Worm (Caenorhabditis elegans) whole organism, young adult: ENCODE data around the gene K05D4.9.

Experiments
- C17E4.6 ChIP-seq: fragments of 200-800 bp; sonication (Bioruptor generic); IDR thresholded peaks from 2 replicates; pipeline ENCODE4 v1.3.6; 2022; ENCODE audit warnings: missing genetic modification reagents, missing genetic modification characterization, missing compliant biosample characterization
- F10E7.11 ChIP-seq: sonication (generic microtip); optimal IDR thresholded peaks from 2 replicates; lab custom pipeline; 2017; ENCODE audit warnings: mild to moderate bottlenecking, missing genetic modification characterization, moderate library complexity, missing compliant biosample characterization
- F37B4.10 ChIP-seq: fragments of 200-800 bp; sonication (Bioruptor generic); IDR thresholded peaks from 2 replicates; pipeline ENCODE4 v1.3.6; 2022; ENCODE audit warnings: missing genetic modification characterization, missing compliant biosample characterization
- F39B2.1 ChIP-seq: fragments of 200-800 bp; sonication (Bioruptor generic); IDR thresholded peaks from 2 replicates; pipeline ENCODE4 v1.3.6; 2022; ENCODE audit warnings: missing genetic modification reagents, missing genetic modification characterization, missing compliant biosample characterization
- F55B11.4 ChIP-seq: sonication (generic microtip); optimal IDR thresholded peaks from 2 replicates; lab custom pipeline; 2016; ENCODE audit warnings: missing compliant biosample characterization, missing genetic modification characterization, borderline replicate concordance; ENCODE audit not compliant: insufficient read depth
- T07F8.4 ChIP-seq: sonication (generic microtip); optimal IDR thresholded peaks from 2 replicates; lab custom pipeline; 2016; ENCODE audit warnings: mild to moderate bottlenecking, missing genetic modification characterization, moderate library complexity, missing compliant biosample characterization
- Y67H2A.10 ChIP-seq: fragments of 200-800 bp; sonication (Bioruptor generic); conservative IDR thresholded peaks from 2 replicates; pipeline ENCODE4 v1.3.6; 2022; ENCODE audit warnings: missing genetic modification reagents, missing genetic modification characterization, missing compliant biosample characterization
- ama-1 ChIP-seq, 3 experiments: fragments of 150-350 bp in 1 of 3; sonication (generic microtip) in 2 of 3; optimal IDR thresholded peaks; 2 replicates each; lab custom pipeline; 2014 to 2018; ENCODE audit warnings: missing biosample characterization in 2 of 3, missing genetic modification characterization in 2 of 3, missing genetic modification reagents in 2 of 3
- aptf-3 ChIP-seq: fragments of 200-800 bp; sonication (Bioruptor generic); IDR thresholded peaks from 2 replicates; pipeline ENCODE4 v1.3.6; 2022; ENCODE audit warnings: missing genetic modification characterization, missing compliant biosample characterization
- attf-3 ChIP-seq: fragments of 200-800 bp; sonication (Bioruptor generic); conservative IDR thresholded peaks from 2 replicates; pipeline ENCODE4 v1.3.6; 2022; ENCODE audit warnings: missing genetic modification reagents, missing genetic modification characterization, missing compliant biosample characterization
- ceh-27 ChIP-seq: fragments of 200-800 bp; sonication (Bioruptor generic); optimal IDR thresholded peaks from 2 replicates; lab custom pipeline; 2018; ENCODE audit warnings: mild to moderate bottlenecking, missing genetic modification characterization, moderate library complexity, missing compliant biosample characterization
- ceh-91 ChIP-seq: fragments of 200-800 bp; sonication (Bioruptor generic); IDR thresholded peaks from 2 replicates; pipeline ENCODE4 v1.3.6; 2022; ENCODE audit warnings: missing genetic modification reagents, missing genetic modification characterization, missing compliant biosample characterization
- dox-1 ChIP-seq: fragments of 200-800 bp; sonication (Bioruptor generic); IDR thresholded peaks from 2 replicates; pipeline ENCODE4 v1.3.6; 2022; ENCODE audit warnings: missing genetic modification reagents, missing genetic modification characterization, missing compliant biosample characterization
- dpl-1 ChIP-seq: fragments of 150-350 bp; optimal IDR thresholded peaks from 2 replicates; lab custom pipeline; 2014; ENCODE audit warnings: missing biosample characterization, missing genetic modification reagents, missing genetic modification characterization
- egl-18 ChIP-seq: fragments of 200-800 bp; sonication (Bioruptor generic); IDR thresholded peaks from 2 replicates; pipeline ENCODE4 v1.3.6; 2022; ENCODE audit warnings: missing genetic modification reagents, missing genetic modification characterization, missing compliant biosample characterization
- ekl-4 ChIP-seq: fragments of 200-800 bp; sonication (Bioruptor generic); IDR thresholded peaks from 2 replicates; pipeline ENCODE4 v1.3.6; 2022; ENCODE audit warnings: missing genetic modification reagents, missing genetic modification characterization, missing compliant biosample characterization
- ets-4 ChIP-seq: fragments of 200-800 bp; sonication (Bioruptor generic); optimal IDR thresholded peaks from 2 replicates; lab custom pipeline; 2018; ENCODE audit warnings: mild to moderate bottlenecking, missing genetic modification characterization, missing compliant biosample characterization
- fkh-3 ChIP-seq: sonication (generic microtip); optimal IDR thresholded peaks from 2 replicates; lab custom pipeline; 2016; ENCODE audit warnings: mild to moderate bottlenecking, missing genetic modification characterization, missing compliant biosample characterization
- gei-17 ChIP-seq: fragments of 200-800 bp; sonication (Bioruptor generic); optimal IDR thresholded peaks from 2 replicates; lab custom pipeline; 2018; ENCODE audit warnings: mild to moderate bottlenecking, missing genetic modification characterization, missing compliant biosample characterization
- hsf-1 ChIP-seq: fragments of 200-800 bp; sonication (Bioruptor generic); IDR thresholded peaks from 2 replicates; pipeline ENCODE4 v1.3.6; 2022; ENCODE audit warnings: missing genetic modification reagents, missing genetic modification characterization, missing compliant biosample characterization
- lin-40 ChIP-seq: sonication (generic microtip); optimal IDR thresholded peaks from 2 replicates; lab custom pipeline; 2016; ENCODE audit warnings: missing genetic modification characterization, mild to moderate bottlenecking, missing compliant biosample characterization, missing genotype, missing genetic modification reagents
- lin-54 ChIP-seq: fragments of 200-800 bp; sonication (Bioruptor generic); optimal IDR thresholded peaks from 2 replicates; lab custom pipeline; 2018; ENCODE audit warnings: mild to moderate bottlenecking, missing genetic modification characterization, missing compliant biosample characterization
- lsy-27 ChIP-seq: sonication (generic microtip); optimal IDR thresholded peaks from 2 replicates; lab custom pipeline; 2017; ENCODE audit warnings: missing genetic modification characterization, mild to moderate bottlenecking, missing compliant biosample characterization, antibody characterized with exemption, missing genotype, borderline replicate concordance; ENCODE audit not compliant: insufficient read depth
- madf-3 ChIP-seq: fragments of 200-800 bp; sonication (Bioruptor generic); IDR thresholded peaks from 2 replicates; pipeline ENCODE4 v1.3.6; 2022; ENCODE audit warnings: missing genetic modification reagents, missing genetic modification characterization, missing compliant biosample characterization
- mes-4 ChIP-seq: sonication (generic microtip); optimal IDR thresholded peaks from 2 replicates; lab custom pipeline; 2016; ENCODE audit warnings: missing genotype, missing genetic modification characterization, missing compliant biosample characterization
- mxl-1 ChIP-seq: sonication (generic microtip); optimal IDR thresholded peaks from 2 replicates; lab custom pipeline; 2016; ENCODE audit warnings: missing genetic modification characterization, missing compliant biosample characterization
- nfya-1 ChIP-seq: sonication (generic microtip); optimal IDR thresholded peaks from 2 replicates; lab custom pipeline; 2017; ENCODE audit warnings: antibody characterized with exemption, missing compliant biosample characterization, missing genetic modification characterization, borderline replicate concordance; ENCODE audit not compliant: insufficient read depth
- nfyb-1 ChIP-seq: fragments of 200-800 bp; sonication (Bioruptor generic); IDR thresholded peaks from 2 replicates; pipeline ENCODE4 v1.3.6; 2022; ENCODE audit warnings: missing genetic modification reagents, missing genetic modification characterization, missing compliant biosample characterization
- nhr-179 ChIP-seq: sonication (generic microtip); optimal IDR thresholded peaks from 2 replicates; lab custom pipeline; 2016; ENCODE audit warnings: mild to moderate bottlenecking, missing genetic modification characterization, missing compliant biosample characterization
- nhr-80 ChIP-seq: sonication (generic microtip); optimal IDR thresholded peaks from 2 replicates; lab custom pipeline; 2016; ENCODE audit warnings: missing genetic modification characterization, missing compliant biosample characterization
- repo-1 ChIP-seq: sonication (generic microtip); optimal IDR thresholded peaks from 2 replicates; lab custom pipeline; 2017; ENCODE audit warnings: mild to moderate bottlenecking, missing genetic modification characterization, missing compliant biosample characterization
- sdz-38 ChIP-seq: sonication (generic microtip); optimal IDR thresholded peaks from 2 replicates; lab custom pipeline; 2016; ENCODE audit warnings: missing genotype, missing genetic modification characterization, missing compliant biosample characterization
- sea-2 ChIP-seq: fragments of 200-800 bp; sonication (Bioruptor generic); IDR thresholded peaks from 2 replicates; pipeline ENCODE4 v1.3.6; 2022; ENCODE audit warnings: missing genetic modification characterization, missing compliant biosample characterization
- snpc-3.4 ChIP-seq: sonication (generic microtip); optimal IDR thresholded peaks from 2 replicates; lab custom pipeline; 2017; ENCODE audit warnings: missing genetic modification characterization, mild to moderate bottlenecking, missing compliant biosample characterization, antibody characterized with exemption, moderate library complexity, missing genotype, missing genetic modification reagents
- snpc-4 ChIP-seq, 5 experiments: fragments of 150-350 bp in 1 of 5; sonication (generic microtip) in 4 of 5; optimal IDR thresholded peaks; 2 replicates each; lab custom pipeline; 2014 to 2018; ENCODE audit warnings: missing genetic modification characterization in 5 of 5, missing biosample characterization in 3 of 5, antibody characterized with exemption in 2 of 5, mild to moderate bottlenecking in 2 of 5, missing compliant biosample characterization in 2 of 5, missing genotype in 2 of 5, moderate library complexity in 2 of 5, missing genetic modification reagents in 1 of 5
- somi-1 ChIP-seq: fragments of 200-800 bp; sonication (Bioruptor generic); optimal IDR thresholded peaks from 2 replicates; lab custom pipeline; 2018; ENCODE audit warnings: mild to moderate bottlenecking, missing genetic modification characterization, missing compliant biosample characterization
- tbp1 ChIP-seq: fragments of 200-800 bp; sonication (Bioruptor generic); optimal IDR thresholded peaks from 2 replicates; lab custom pipeline; 2018; ENCODE audit warnings: mild to moderate bottlenecking, missing genetic modification characterization, missing compliant biosample characterization
- unc-130 ChIP-seq: sonication (generic microtip); optimal IDR thresholded peaks from 2 replicates; lab custom pipeline; 2016; ENCODE audit warnings: missing genetic modification reagents, missing genetic modification characterization, missing compliant biosample characterization
- zfh-2 ChIP-seq: fragments of 200-800 bp; sonication (Bioruptor generic); conservative IDR thresholded peaks from 2 replicates; pipeline ENCODE4 v1.3.6; 2022; ENCODE audit warnings: missing genetic modification reagents, missing genetic modification characterization, missing compliant biosample characterization
- ztf-18 ChIP-seq: sonication (generic microtip); optimal IDR thresholded peaks from 2 replicates; lab custom pipeline; 2016; ENCODE audit warnings: missing genotype, mild to moderate bottlenecking, missing genetic modification characterization, missing compliant biosample characterization

The K05D4.9 gene

ce11 chrV:16180350-16180749, 8.7 kb upstream of the K05D4.9 start, which contains the start of gene str-106:
str-106 (plus strand) TSS chrV:16180650.
- TF ChIP-seq nfya-1 (tag; lab: Kevin White, UChicago) (no peak), unc-130 (GFP tag; lab: Kevin White, UChicago) (no peak)

DNA sequence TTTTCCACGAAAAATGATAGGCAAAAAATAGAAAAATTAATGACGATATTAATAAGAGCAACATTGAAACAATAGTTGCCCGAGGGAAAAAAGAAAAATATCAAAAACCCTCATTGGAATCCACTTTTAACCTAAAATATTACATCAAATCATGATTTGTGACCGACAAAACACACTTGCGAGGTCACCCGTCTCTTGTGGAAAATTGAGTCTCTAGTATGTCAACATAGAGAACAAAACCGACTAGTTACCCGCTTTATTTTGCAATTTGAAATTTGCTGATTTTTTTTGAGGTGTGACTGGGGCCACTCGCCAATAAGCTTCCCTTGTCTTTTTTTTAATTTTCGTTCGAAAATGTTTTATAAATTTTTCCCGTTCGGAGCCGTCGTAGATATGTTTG, 4.1 kb upstream of the K05D4.9 start, which contains the start of gene cyp-33D1:
cyp-33D1 (minus strand) TSS at position 101 of the 400 bp plus-strand sequence.
- TF ChIP-seq mxl-1 (tag; lab: Kevin White, UChicago) = no peak
- TF ChIP-seq Y67H2A.10 (GFP tag; lab: Robert Waterston, UW) = no peak
- TF ChIP-seq F10E7.11 (tag; lab: Kevin White, UChicago) = no peak

ce11 chrV:16175227-16175626, 3.6 kb upstream of the K05D4.9 start:
- TF ChIP-seq zfh-2 = no peak
- no peak for TF ChIP-seq sdz-38
- no peak for TF ChIP-seq madf-3
- peak; percentile 32 for TF ChIP-seq nhr-80 (tag; lab: Kevin White, UChicago)
- no peak for TF ChIP-seq nhr-179
- TF ChIP-seq ets-4 (GFP tag; lab: Kevin White, UChicago) = no peak
- no peak for TF ChIP-seq dox-1 (GFP tag; lab: Robert Waterston, UW)

DNA sequence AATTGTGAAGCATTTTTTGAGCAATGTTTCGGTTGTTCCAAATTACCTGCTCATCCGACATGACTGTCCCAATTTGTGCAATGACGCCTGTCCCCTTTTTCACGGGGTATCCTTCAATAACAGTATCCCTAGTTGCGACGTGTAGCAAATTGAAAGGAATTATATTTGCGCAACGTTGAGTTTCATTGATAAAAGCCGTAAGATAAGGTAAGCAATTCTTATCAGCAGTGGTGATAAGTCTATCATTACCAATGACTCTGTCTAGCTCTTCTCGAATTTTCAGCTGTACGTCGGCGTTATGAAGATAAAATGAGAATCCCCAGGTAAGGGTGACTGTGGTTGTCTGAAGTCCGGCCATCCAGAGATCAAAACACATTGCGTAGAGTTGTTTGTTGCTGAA, 2.5 kb upstream of the K05D4.9 start:
- TF ChIP-seq C17E4.6 (GFP tag; lab: Robert Waterston, UW) (no peak), ceh-91 (GFP tag; lab: Robert Waterston, UW) (no peak), egl-18 (GFP tag; lab: Robert Waterston, UW) (no peak), ztf-18 (tag; lab: Kevin White, UChicago) (no peak), snpc-4 (GFP tag; optimal IDR thresholded peaks at IDR 0.05; lab: Kevin White, UChicago) (no peak), snpc-4 (tag; optimal IDR thresholded peaks at IDR 0.05; lab: Kevin White, UChicago) (no peak), ekl-4 (GFP tag; lab: Robert Waterston, UW) (no peak), attf-3 (GFP tag; lab: Robert Waterston, UW) (no peak), dpl-1 (GFP tag; lab: Kevin White, UChicago) (no peak), F55B11.4 (tag; lab: Kevin White, UChicago) (no peak), lin-40 (tag; lab: Kevin White, UChicago) (no peak), mes-4 (tag; lab: Kevin White, UChicago) (no peak), repo-1 (no peak), T07F8.4 (tag; lab: Kevin White, UChicago) (no peak), gei-17 (no peak), unc-130 (GFP tag; lab: Kevin White, UChicago) (no peak), aptf-3 (GFP tag; lab: Robert Waterston, UW) (no peak), ama-1 (optimal IDR thresholded peaks at IDR 0.05; lab: Kevin White, UChicago) (no peak), ama-1 (GFP tag; optimal IDR thresholded peaks at IDR 0.05; lab: Kevin White, UChicago) (no peak)

- no peak for TF ChIP-seq somi-1 (GFP tag; lab: Kevin White, UChicago)
Observed at ce11 chrV:16169026-16169425, 2.6 kb downstream of the K05D4.9 start, which contains the start of gene str-111. str-111 (minus strand) TSS chrV:16169126.

ce11 chrV:16165936-16166335, 5.7 kb downstream of the K05D4.9 start, which contains the start of gene str-108:
str-108 (plus strand) TSS chrV:16166236.
- TF ChIP-seq lsy-27 (tag; lab: Kevin White, UChicago) (no peak), ceh-27 (GFP tag; lab: Kevin White, UChicago) (no peak), snpc-3.4 (tag; lab: Kevin White, UChicago) (no peak), nhr-179 (no peak), nfyb-1 (GFP tag; lab: Robert Waterston, UW) (no peak), F39B2.1 (no peak), hsf-1 (GFP tag; lab: Robert Waterston, UW) (no peak), tbp1 (GFP tag; lab: Kevin White, UChicago) (no peak), sea-2 (no peak), fkh-3 (tag; lab: Kevin White, UChicago) (no peak), somi-1 (GFP tag; lab: Kevin White, UChicago) (no peak), lin-54 (GFP tag; lab: Kevin White, UChicago) (no peak), aptf-3 (GFP tag; lab: Robert Waterston, UW) (no peak), F37B4.10 (GFP tag; lab: Robert Waterston, UW) (no peak)
